Worm (Caenorhabditis elegans): Measurements from ENCODE around the gene rha-2.

DNA sequence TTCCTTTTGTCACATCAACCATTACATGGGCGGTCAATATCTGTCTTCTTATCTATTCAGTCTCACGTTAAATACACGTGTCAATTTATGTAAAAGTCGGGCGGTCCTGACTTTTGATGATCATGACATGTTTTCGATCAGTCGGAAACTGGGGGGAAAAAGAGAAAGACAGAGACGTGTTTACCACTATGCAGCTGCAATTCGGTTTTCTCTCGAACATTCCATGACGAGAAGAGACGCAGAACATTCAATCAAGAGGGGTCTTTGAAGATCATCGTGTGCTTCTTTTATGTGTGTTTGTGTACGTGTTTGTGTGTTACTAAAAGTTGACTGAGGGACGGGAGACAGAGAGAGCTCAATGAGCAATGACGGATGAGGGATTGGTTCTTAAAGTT, 44.0 kb upstream of the rha-2 start:
- TF ChIP-seq ztf-11 (tag; optimal IDR thresholded peaks at IDR 0.05) (no peak), snpc-4 (tag; optimal IDR thresholded peaks at IDR 0.05) (peak; percentile 74), R02D3.7 (tag; optimal IDR thresholded peaks at IDR 0.05) (peak; percentile 33), nhr-28 (tag; optimal IDR thresholded peaks at IDR 0.05) (no peak), pqm-1 (tag; optimal IDR thresholded peaks at IDR 0.05) (peak; percentile 82), fkh-10 (GFP tag; optimal IDR thresholded peaks at IDR 0.05) (no peak), ceh-28 (tag; optimal IDR thresholded peaks at IDR 0.05) (peak; percentile 79), mml-1 (tag; optimal IDR thresholded peaks at IDR 0.05) (peak; percentile 79), nhr-11 (tag; optimal IDR thresholded peaks at IDR 0.05) (peak; percentile 78), ceh-82 (tag; optimal IDR thresholded peaks at IDR 0.05) (no peak), ama-1 (optimal IDR thresholded peaks at IDR 0.05) (peak; percentile 90), lin-39 (tag; optimal IDR thresholded peaks at IDR 0.05) (peak; percentile 88)

Data from whole organism, L3 larva.